Worm (Caenorhabditis elegans) whole organism, young adult: Measurements from ENCODE around the gene F43C11.11.

Experiments used
- C17E4.6 ChIP-seq: fragments of 200-800 bp; sonication (Bioruptor generic); IDR thresholded peaks from 2 replicates; pipeline ENCODE4 v1.3.6; 2022; ENCODE audit warnings: missing genetic modification reagents, missing genetic modification characterization, missing compliant biosample characterization
- F10E7.11 ChIP-seq: sonication (generic microtip); optimal IDR thresholded peaks from 2 replicates; lab custom pipeline; 2017; ENCODE audit warnings: mild to moderate bottlenecking, missing genetic modification characterization, moderate library complexity, missing compliant biosample characterization
- F22D6.2 ChIP-seq: sonication (generic microtip); optimal IDR thresholded peaks from 2 replicates; lab custom pipeline; 2016; ENCODE audit warnings: mild to moderate bottlenecking, missing genetic modification characterization, missing compliant biosample characterization
- F33H1.4 ChIP-seq: fragments of 200-800 bp; sonication (Bioruptor generic); IDR thresholded peaks from 2 replicates; pipeline ENCODE4 v1.3.6; 2022; ENCODE audit warnings: missing genetic modification reagents, missing genetic modification characterization, missing compliant biosample characterization
- F52B5.7 ChIP-seq: sonication (generic microtip); optimal IDR thresholded peaks from 2 replicates; lab custom pipeline; 2016; ENCODE audit warnings: mild to moderate bottlenecking, missing genetic modification characterization, missing compliant biosample characterization
- F57C9.4 ChIP-seq: sonication (generic microtip); optimal IDR thresholded peaks from 2 replicates; lab custom pipeline; 2017; ENCODE audit warnings: mild to moderate bottlenecking, missing genetic modification characterization, missing compliant biosample characterization
- K11D2.4 ChIP-seq: fragments of 200-800 bp; sonication (Bioruptor generic); IDR thresholded peaks from 2 replicates; pipeline ENCODE4 v1.3.6; 2022; ENCODE audit warnings: missing genetic modification reagents, missing genetic modification characterization, missing compliant biosample characterization
- Y53G8AR.9 ChIP-seq: fragments of 200-800 bp; sonication (Bioruptor generic); conservative IDR thresholded peaks from 2 replicates; pipeline ENCODE4 v1.3.6; 2022; ENCODE audit warnings: missing genetic modification reagents, missing genetic modification characterization, missing compliant biosample characterization
- ZK185.1 ChIP-seq: sonication (generic microtip); optimal IDR thresholded peaks from 2 replicates; lab custom pipeline; 2016; ENCODE audit warnings: mild to moderate bottlenecking, missing genetic modification characterization, missing compliant biosample characterization; ENCODE audit not compliant: poor library complexity, severe bottlenecking
- attf-5 ChIP-seq: fragments of 200-800 bp; sonication (Bioruptor generic); optimal IDR thresholded peaks from 2 replicates; lab custom pipeline; 2018; ENCODE audit warnings: mild to moderate bottlenecking, missing genetic modification characterization, missing compliant biosample characterization
- cebp-2 ChIP-seq: fragments of 200-800 bp; sonication (Bioruptor generic); IDR thresholded peaks from 2 replicates; pipeline ENCODE4 v1.3.6; 2022; ENCODE audit warnings: missing genetic modification characterization, missing compliant biosample characterization
- ceh-40 ChIP-seq: fragments of 200-800 bp; sonication (Bioruptor generic); IDR thresholded peaks from 2 replicates; pipeline ENCODE4 v1.3.6; 2022; ENCODE audit warnings: missing genetic modification characterization, missing compliant biosample characterization
- ceh-91 ChIP-seq: fragments of 200-800 bp; sonication (Bioruptor generic); IDR thresholded peaks from 2 replicates; pipeline ENCODE4 v1.3.6; 2022; ENCODE audit warnings: missing genetic modification reagents, missing genetic modification characterization, missing compliant biosample characterization
- chd-7 ChIP-seq: sonication (generic microtip); optimal IDR thresholded peaks from 2 replicates; lab custom pipeline; 2016; ENCODE audit warnings: mild to moderate bottlenecking, missing genetic modification characterization, moderate library complexity, missing compliant biosample characterization
- dox-1 ChIP-seq: fragments of 200-800 bp; sonication (Bioruptor generic); IDR thresholded peaks from 2 replicates; pipeline ENCODE4 v1.3.6; 2022; ENCODE audit warnings: missing genetic modification reagents, missing genetic modification characterization, missing compliant biosample characterization
- dpl-1 ChIP-seq: fragments of 150-350 bp; optimal IDR thresholded peaks from 2 replicates; lab custom pipeline; 2014; ENCODE audit warnings: missing biosample characterization, missing genetic modification reagents, missing genetic modification characterization
- egl-44 ChIP-seq: fragments of 200-800 bp; sonication (Bioruptor generic); IDR thresholded peaks from 2 replicates; pipeline ENCODE4 v1.3.6; 2022; ENCODE audit warnings: missing genetic modification reagents, missing genetic modification characterization, missing compliant biosample characterization
- ets-4 ChIP-seq: fragments of 200-800 bp; sonication (Bioruptor generic); optimal IDR thresholded peaks from 2 replicates; lab custom pipeline; 2018; ENCODE audit warnings: mild to moderate bottlenecking, missing genetic modification characterization, missing compliant biosample characterization
- him-1 ChIP-seq: sonication (generic microtip); optimal IDR thresholded peaks from 2 replicates; lab custom pipeline; 2016; ENCODE audit warnings: missing genotype, missing genetic modification reagents, missing genetic modification characterization, missing compliant biosample characterization
- hmg-1.2 ChIP-seq: fragments of 200-800 bp; sonication (Bioruptor generic); IDR thresholded peaks from 2 replicates; pipeline ENCODE4 v1.3.6; 2022; ENCODE audit warnings: missing genetic modification reagents, missing genetic modification characterization, missing compliant biosample characterization
- hrde-1 ChIP-seq: sonication (generic microtip); optimal IDR thresholded peaks from 2 replicates; lab custom pipeline; 2016; ENCODE audit warnings: missing genetic modification characterization, mild to moderate bottlenecking, missing compliant biosample characterization, moderate library complexity, missing genotype, missing genetic modification reagents, borderline replicate concordance
- hsf-1 ChIP-seq: fragments of 200-800 bp; sonication (Bioruptor generic); IDR thresholded peaks from 2 replicates; pipeline ENCODE4 v1.3.6; 2022; ENCODE audit warnings: missing genetic modification reagents, missing genetic modification characterization, missing compliant biosample characterization
- let-607 ChIP-seq, 2 experiments: fragments of 200-800 bp in 1 of 2; sonication (Bioruptor generic) in 1 of 2; sonication (generic microtip) in 1 of 2; optimal IDR thresholded peaks; 2 replicates each; lab custom pipeline; 2016 to 2018; ENCODE audit warnings: mild to moderate bottlenecking in 2 of 2, missing compliant biosample characterization in 2 of 2, missing genetic modification characterization in 2 of 2, moderate library complexity in 2 of 2, missing genotype in 1 of 2
- lin-26 ChIP-seq: fragments of 200-800 bp; sonication (Bioruptor generic); IDR thresholded peaks from 2 replicates; pipeline ENCODE4 v1.3.6; 2022; ENCODE audit warnings: missing genetic modification reagents, missing genetic modification characterization, missing compliant biosample characterization
- lir-1 ChIP-seq: fragments of 200-800 bp; sonication (Bioruptor generic); conservative IDR thresholded peaks from 2 replicates; pipeline ENCODE4 v1.3.6; 2022; ENCODE audit warnings: missing genetic modification reagents, missing genetic modification characterization, missing compliant biosample characterization
- madf-10 ChIP-seq: sonication (generic microtip); optimal IDR thresholded peaks from 2 replicates; lab custom pipeline; 2016; ENCODE audit warnings: mild to moderate bottlenecking, missing genetic modification characterization, missing compliant biosample characterization
- nfya-2 ChIP-seq: fragments of 200-800 bp; sonication (Bioruptor generic); IDR thresholded peaks from 2 replicates; pipeline ENCODE4 v1.3.6; 2022; ENCODE audit warnings: missing genetic modification reagents, missing genetic modification characterization, missing compliant biosample characterization
- nhr-80 ChIP-seq: sonication (generic microtip); optimal IDR thresholded peaks from 2 replicates; lab custom pipeline; 2016; ENCODE audit warnings: missing genetic modification characterization, missing compliant biosample characterization
- nhr-90 ChIP-seq: sonication (generic microtip); optimal IDR thresholded peaks from 2 replicates; lab custom pipeline; 2016; ENCODE audit warnings: missing genotype, mild to moderate bottlenecking, missing genetic modification characterization, missing compliant biosample characterization
- pbrm-1 ChIP-seq: fragments of 200-800 bp; sonication (Bioruptor generic); IDR thresholded peaks from 2 replicates; pipeline ENCODE4 v1.3.6; 2022; ENCODE audit warnings: missing genetic modification reagents, missing genetic modification characterization, missing compliant biosample characterization
- pha-4 ChIP-seq: fragments of 150-350 bp; sonication (generic microtip); optimal IDR thresholded peaks from 2 replicates; lab custom pipeline; 2014; ENCODE audit warnings: missing biosample characterization, missing genetic modification reagents, missing genetic modification characterization
- repo-1 ChIP-seq: sonication (generic microtip); optimal IDR thresholded peaks from 2 replicates; lab custom pipeline; 2017; ENCODE audit warnings: mild to moderate bottlenecking, missing genetic modification characterization, missing compliant biosample characterization
- sdz-38 ChIP-seq: sonication (generic microtip); optimal IDR thresholded peaks from 2 replicates; lab custom pipeline; 2016; ENCODE audit warnings: missing genotype, missing genetic modification characterization, missing compliant biosample characterization
- snpc-4 ChIP-seq, 5 experiments: fragments of 150-350 bp in 1 of 5; sonication (generic microtip) in 4 of 5; optimal IDR thresholded peaks; 2 replicates each; lab custom pipeline; 2014 to 2018; ENCODE audit warnings: missing genetic modification characterization in 5 of 5, missing biosample characterization in 3 of 5, antibody characterized with exemption in 2 of 5, mild to moderate bottlenecking in 2 of 5, missing compliant biosample characterization in 2 of 5, missing genotype in 2 of 5, moderate library complexity in 2 of 5, missing genetic modification reagents in 1 of 5
- somi-1 ChIP-seq: fragments of 200-800 bp; sonication (Bioruptor generic); optimal IDR thresholded peaks from 2 replicates; lab custom pipeline; 2018; ENCODE audit warnings: mild to moderate bottlenecking, missing genetic modification characterization, missing compliant biosample characterization
- sptf-2 ChIP-seq: fragments of 200-800 bp; sonication (Bioruptor generic); optimal IDR thresholded peaks from 2 replicates; lab custom pipeline; 2018; ENCODE audit warnings: mild to moderate bottlenecking, missing genetic modification characterization, missing compliant biosample characterization
- tbp1 ChIP-seq: fragments of 200-800 bp; sonication (Bioruptor generic); optimal IDR thresholded peaks from 2 replicates; lab custom pipeline; 2018; ENCODE audit warnings: mild to moderate bottlenecking, missing genetic modification characterization, missing compliant biosample characterization
- tlf-1 ChIP-seq: fragments of 200-800 bp; sonication (Bioruptor generic); optimal IDR thresholded peaks from 2 replicates; lab custom pipeline; 2018; ENCODE audit warnings: mild to moderate bottlenecking, missing genetic modification characterization, missing compliant biosample characterization
- unc-62 ChIP-seq: fragments of 150-350 bp; optimal IDR thresholded peaks from 2 replicates; lab custom pipeline; 2014; ENCODE audit warnings: missing biosample characterization, missing genetic modification reagents, missing genetic modification characterization
- ztf-22 ChIP-seq: fragments of 200-800 bp; sonication (Bioruptor generic); optimal IDR thresholded peaks from 2 replicates; lab custom pipeline; 2018; ENCODE audit warnings: mild to moderate bottlenecking, missing genetic modification characterization, moderate library complexity, missing compliant biosample characterization
- ztf-28 ChIP-seq: fragments of 200-800 bp; sonication (Bioruptor generic); IDR thresholded peaks from 2 replicates; pipeline ENCODE4 v1.3.6; 2022; ENCODE audit warnings: missing genetic modification reagents, missing genetic modification characterization, missing compliant biosample characterization

Gene F43C11.11

DNA sequence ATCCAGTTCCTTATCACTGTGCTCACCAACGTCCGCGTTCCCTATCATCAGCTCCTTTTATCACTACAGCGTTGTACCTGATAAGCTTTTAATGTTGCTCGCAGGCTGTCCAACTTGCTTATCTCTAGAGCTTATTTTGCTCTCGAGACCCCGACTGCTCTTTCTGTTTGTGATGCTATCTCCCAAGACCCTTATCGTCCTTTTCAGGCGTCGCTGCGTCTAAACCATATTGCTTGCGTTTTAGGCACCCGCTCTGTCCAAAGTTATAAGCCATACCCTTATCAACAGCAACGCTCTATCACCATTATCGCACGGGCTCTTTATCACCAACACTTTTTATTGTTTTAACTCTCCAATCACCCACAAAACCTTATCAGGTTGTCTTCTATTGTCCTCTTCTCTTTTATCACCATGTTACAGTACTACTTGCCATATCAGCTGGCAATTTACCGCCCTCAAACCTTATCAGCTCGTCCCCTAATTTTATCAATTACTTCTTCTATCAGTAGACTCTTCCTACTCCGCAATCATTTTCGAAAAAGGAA, 15.0 kb upstream of the F43C11.11 start (continued):
- no peak for TF ChIP-seq C17E4.6 (GFP tag; lab: Robert Waterston, UW)
- TF ChIP-seq K11D2.4: 0 out of 2 replicates have a peak, but pooled peaks have one; percentile 20
- peak; percentile 64 for TF ChIP-seq sptf-2
- peak; percentile 41 for TF ChIP-seq madf-10 (tag; lab: Kevin White, UChicago)
- no peak for TF ChIP-seq hmg-1.2
- TF ChIP-seq ceh-91 (GFP tag; lab: Robert Waterston, UW): no peak
- peak; percentile 90; the same call in 1 of the 2 replicates for TF ChIP-seq dox-1 (GFP tag; lab: Robert Waterston, UW)
- no peak for TF ChIP-seq sdz-38
- TF ChIP-seq F33H1.4 (GFP tag; lab: Robert Waterston, UW): no peak
- peak; percentile 78 for TF ChIP-seq unc-62 (GFP tag; lab: Kevin White, UChicago)
- TF ChIP-seq lin-26 (GFP tag; lab: Robert Waterston, UW): no peak
- peak; percentile 31 for TF ChIP-seq chd-7
- TF ChIP-seq tbp1 (GFP tag; lab: Kevin White, UChicago): peak; percentile 65
- TF ChIP-seq hrde-1: no peak
- no peak for TF ChIP-seq F52B5.7 (tag; lab: Kevin White, UChicago)
- no peak for TF ChIP-seq dpl-1 (GFP tag; lab: Kevin White, UChicago)
- TF ChIP-seq nhr-80 (tag; lab: Kevin White, UChicago): peak; percentile 100
- no peak for TF ChIP-seq snpc-4 (GFP tag; optimal IDR thresholded peaks at IDR 0.05; lab: Kevin White, UChicago)
- peak in 1 of 4 experiments; percentile 44 for TF ChIP-seq snpc-4 (tag; optimal IDR thresholded peaks at IDR 0.05; lab: Kevin White, UChicago)
- TF ChIP-seq pha-4: no peak
- peak; percentile 99 for TF ChIP-seq ets-4 (GFP tag; lab: Kevin White, UChicago)
- peak; percentile 3 for TF ChIP-seq attf-5 (GFP tag; lab: Kevin White, UChicago)
- TF ChIP-seq egl-44: peak; percentile 97
- no peak for TF ChIP-seq ztf-28 (GFP tag; lab: Robert Waterston, UW)
- no peak for TF ChIP-seq F57C9.4
- TF ChIP-seq F10E7.11: no peak
- TF ChIP-seq repo-1 (tag; lab: Kevin White, UChicago): peak; percentile 76
- no peak for TF ChIP-seq him-1 (tag; lab: Kevin White, UChicago)
- 0 out of 2 replicates have a peak, but pooled peaks have one; percentile 2 for TF ChIP-seq ceh-40
- TF ChIP-seq nfya-2 (GFP tag; lab: Robert Waterston, UW): no peak
- TF ChIP-seq ztf-22 (GFP tag; lab: Kevin White, UChicago): peak; percentile 100
- TF ChIP-seq Y53G8AR.9: 0 out of 2 replicates have a peak, but pooled peaks have one; percentile 55
- TF ChIP-seq ZK185.1: no peak
- peak; percentile 28; the same call in 1 of the 2 replicates for TF ChIP-seq pbrm-1
- TF ChIP-seq lir-1 (GFP tag; lab: Robert Waterston, UW): 0 out of 2 replicates have a peak, but pooled peaks have one; percentile 45
- peak; percentile 97 for TF ChIP-seq nhr-90 (tag; lab: Kevin White, UChicago)
- peak; percentile 79 to 88 for TF ChIP-seq let-607 (tag; optimal IDR thresholded peaks at IDR 0.05; lab: Kevin White, UChicago)
- no peak for TF ChIP-seq hsf-1 (GFP tag; lab: Robert Waterston, UW)
- peak; percentile 86 for TF ChIP-seq F22D6.2 (tag; lab: Kevin White, UChicago)
- no peak for TF ChIP-seq somi-1 (GFP tag; lab: Kevin White, UChicago)
- peak; percentile 84 for TF ChIP-seq tlf-1 (GFP tag; lab: Kevin White, UChicago)
- no peak for TF ChIP-seq cebp-2 (GFP tag; lab: Robert Waterston, UW)
